Worm (Caenorhabditis elegans) whole organism, L4 larva: ENCODE measurements around the gene K10C2.6.
A peak's percentile ranks its signal among the peaks of the same experiment; 100 is the strongest.

Source experiments
- T20F7.1 ChIP-seq: fragments of 200-800 bp; sonication (Bioruptor generic); optimal IDR thresholded peaks from 2 replicates; lab custom pipeline; 2018; ENCODE audit warnings: mild to moderate bottlenecking, missing genetic modification characterization, missing compliant biosample characterization
- Y75B8A.6 ChIP-seq: fragments of 200-800 bp; sonication (Bioruptor generic); IDR thresholded peaks from 2 replicates; pipeline ENCODE4 v1.3.6; 2022; ENCODE audit warnings: missing genetic modification reagents, missing genetic modification characterization, missing compliant biosample characterization
- aha-1 ChIP-seq: fragments of 150-350 bp; peaks from one replicate; lab custom pipeline; 2014; ENCODE audit warnings: missing biosample characterization, missing genetic modification characterization
- ceh-20 ChIP-seq: fragments of 200-800 bp; sonication (Bioruptor generic); IDR thresholded peaks from 2 replicates; pipeline ENCODE4 v1.3.6; 2022; ENCODE audit warnings: missing genetic modification reagents, missing genetic modification characterization, missing compliant biosample characterization
- ceh-32 ChIP-seq: sonication (generic microtip); optimal IDR thresholded peaks from 2 replicates; lab custom pipeline; 2016; ENCODE audit warnings: mild to moderate bottlenecking, missing genetic modification characterization, missing compliant biosample characterization; ENCODE audit not compliant: poor library complexity
- ceh-82 ChIP-seq: sonication (generic microtip); optimal IDR thresholded peaks from 2 replicates; lab custom pipeline; 2017; ENCODE audit warnings: missing biosample characterization, missing genetic modification characterization
- ces-1 ChIP-seq: fragments of 150-350 bp; sonication (generic microtip); optimal IDR thresholded peaks from 4 replicates; lab custom pipeline; 2014; ENCODE audit warnings: missing biosample characterization, missing genetic modification reagents, missing genetic modification characterization
- cey-2 ChIP-seq: sonication (generic microtip); optimal IDR thresholded peaks from 3 replicates; lab custom pipeline; 2017; ENCODE audit warnings: missing genetic modification characterization, mild to moderate bottlenecking, missing compliant biosample characterization, antibody characterized with exemption, borderline replicate concordance; ENCODE audit not compliant: insufficient read depth
- ctbp-1 ChIP-seq: fragments of 200-800 bp; sonication (Bioruptor generic); IDR thresholded peaks from 2 replicates; pipeline ENCODE4 v1.3.6; 2022; ENCODE audit warnings: missing genetic modification reagents, missing genetic modification characterization, missing compliant biosample characterization
- daf-16 ChIP-seq, 3 experiments: sonication (generic microtip); optimal IDR thresholded peaks; 2 replicates each; lab custom pipeline; 2016 to 2017; ENCODE audit warnings: missing genetic modification characterization in 3 of 3, missing genetic modification reagents in 3 of 3, mild to moderate bottlenecking in 2 of 3, missing compliant biosample characterization in 2 of 3, missing biosample characterization in 1 of 3, moderate library complexity in 1 of 3
- daf-19 ChIP-seq: fragments of 200-800 bp; sonication (Bioruptor generic); conservative IDR thresholded peaks from 2 replicates; pipeline ENCODE4 v1.3.6; 2022; ENCODE audit warnings: missing genetic modification characterization, missing compliant biosample characterization
- daf-8 ChIP-seq: fragments of 200-800 bp; sonication (Bioruptor generic); IDR thresholded peaks from 2 replicates; pipeline ENCODE4 v1.3.6; 2022; ENCODE audit warnings: missing genetic modification characterization, missing compliant biosample characterization
- dmd-6 ChIP-seq: fragments of 200-800 bp; sonication (Bioruptor generic); IDR thresholded peaks from 2 replicates; pipeline ENCODE4 v1.3.6; 2022; ENCODE audit warnings: missing genetic modification reagents, missing genetic modification characterization, missing compliant biosample characterization
- dmd-8 ChIP-seq: fragments of 200-800 bp; sonication (Bioruptor generic); IDR thresholded peaks from 2 replicates; pipeline ENCODE4 v1.3.6; 2022; ENCODE audit warnings: missing genetic modification characterization, missing compliant biosample characterization
- dmd-9 ChIP-seq: fragments of 200-800 bp; sonication (Bioruptor generic); IDR thresholded peaks from 2 replicates; pipeline ENCODE4 v1.3.6; 2022; ENCODE audit warnings: missing genetic modification reagents, missing genetic modification characterization, missing compliant biosample characterization
- dve-1 ChIP-seq: sonication (generic microtip); optimal IDR thresholded peaks from 2 replicates; lab custom pipeline; 2017; ENCODE audit warnings: antibody characterized with exemption, mild to moderate bottlenecking, missing genetic modification characterization, missing compliant biosample characterization; ENCODE audit not compliant: insufficient read depth
- fkh-10 ChIP-seq: fragments of 150-350 bp; optimal IDR thresholded peaks from 2 replicates; lab custom pipeline; 2014; ENCODE audit warnings: missing biosample characterization, missing genetic modification reagents, missing genetic modification characterization
- gei-8 ChIP-seq: fragments of 200-800 bp; sonication (Bioruptor generic); optimal IDR thresholded peaks from 2 replicates; lab custom pipeline; 2018; ENCODE audit warnings: mild to moderate bottlenecking, missing genetic modification characterization, missing compliant biosample characterization
- hif-1 ChIP-seq, 2 experiments: sonication (generic microtip); optimal IDR thresholded peaks; 2 replicates each; lab custom pipeline; 2016 to 2017; ENCODE audit warnings: missing compliant biosample characterization in 2 of 2, missing genetic modification characterization in 2 of 2, missing genetic modification reagents in 2 of 2, missing genotype in 2 of 2, mild to moderate bottlenecking in 1 of 2
- hlh-11 ChIP-seq: fragments of 200-800 bp; sonication (Bioruptor generic); optimal IDR thresholded peaks from 2 replicates; lab custom pipeline; 2018; ENCODE audit warnings: mild to moderate bottlenecking, missing genetic modification characterization, missing compliant biosample characterization
- lin-1 ChIP-seq: fragments of 200-800 bp; sonication (Bioruptor generic); IDR thresholded peaks from 2 replicates; pipeline ENCODE4 v1.3.6; 2022; ENCODE audit warnings: missing genetic modification reagents, missing genetic modification characterization, missing compliant biosample characterization
- lin-13 ChIP-seq: fragments of 150-350 bp; optimal IDR thresholded peaks from 2 replicates; lab custom pipeline; 2014; ENCODE audit warnings: missing biosample characterization, missing genetic modification reagents, missing genetic modification characterization
- lin-39 ChIP-seq: fragments of 150-350 bp; optimal IDR thresholded peaks from 2 replicates; lab custom pipeline; 2014; ENCODE audit warnings: missing biosample characterization, missing genetic modification reagents, missing genetic modification characterization
- madf-9 ChIP-seq: fragments of 200-800 bp; sonication (Bioruptor generic); conservative IDR thresholded peaks from 2 replicates; pipeline ENCODE4 v1.3.6; 2022; ENCODE audit warnings: missing genetic modification reagents, missing genetic modification characterization, missing compliant biosample characterization
- mdl-1 ChIP-seq, 2 experiments: fragments of 150-350 bp in 1 of 2; sonication (generic microtip) in 1 of 2; optimal IDR thresholded peaks; 2 replicates each; lab custom pipeline; 2014 to 2017; ENCODE audit warnings: missing biosample characterization in 2 of 2, missing genetic modification characterization in 2 of 2
- mxl-3 ChIP-seq: fragments of 200-800 bp; sonication (Bioruptor generic); optimal IDR thresholded peaks from 2 replicates; lab custom pipeline; 2018; ENCODE audit warnings: mild to moderate bottlenecking, missing genetic modification characterization, missing compliant biosample characterization
- nhr-11 ChIP-seq: fragments of 150-350 bp; optimal IDR thresholded peaks from 2 replicates; lab custom pipeline; 2014; ENCODE audit warnings: missing biosample characterization, missing genetic modification characterization
- nhr-28 ChIP-seq: fragments of 150-350 bp; optimal IDR thresholded peaks from 2 replicates; lab custom pipeline; 2014; ENCODE audit warnings: missing biosample characterization, missing genetic modification characterization
- nhr-42 ChIP-seq: fragments of 200-800 bp; sonication (Bioruptor generic); IDR thresholded peaks from 2 replicates; pipeline ENCODE4 v1.3.6; 2022; ENCODE audit warnings: missing genetic modification characterization, missing compliant biosample characterization
- nhr-48 ChIP-seq: sonication (generic microtip); optimal IDR thresholded peaks from 2 replicates; lab custom pipeline; 2016; ENCODE audit warnings: mild to moderate bottlenecking, missing genetic modification characterization, missing compliant biosample characterization
- nhr-6 ChIP-seq: fragments of 150-350 bp; optimal IDR thresholded peaks from 2 replicates; lab custom pipeline; 2014; ENCODE audit warnings: missing biosample characterization, missing genetic modification characterization
- pha-4 ChIP-seq, 2 experiments: fragments of 150-350 bp in 1 of 2; fragments of 200-800 bp in 1 of 2; sonication (Bioruptor generic) in 1 of 2; IDR thresholded peaks in 1 of 2; optimal IDR thresholded peaks in 1 of 2; 2 replicates each; pipeline versions ENCODE4 v1.3.6 to Lab custom; 2014 to 2022; ENCODE audit warnings: missing genetic modification characterization in 2 of 2, missing genetic modification reagents in 2 of 2, missing biosample characterization in 1 of 2, missing compliant biosample characterization in 1 of 2
- set-16 ChIP-seq: fragments of 200-800 bp; sonication (Bioruptor generic); IDR thresholded peaks from 2 replicates; pipeline ENCODE4 v1.3.6; 2022; ENCODE audit warnings: missing genetic modification reagents, missing genetic modification characterization, missing compliant biosample characterization
- skn-1 ChIP-seq: fragments of 150-350 bp; optimal IDR thresholded peaks from 2 replicates; lab custom pipeline; 2014; ENCODE audit warnings: missing biosample characterization, missing genetic modification characterization
- snpc-4 ChIP-seq: fragments of 150-350 bp; optimal IDR thresholded peaks from 2 replicates; lab custom pipeline; 2014; ENCODE audit warnings: missing biosample characterization, missing genetic modification characterization
- spr-1 ChIP-seq: sonication (generic microtip); optimal IDR thresholded peaks from 2 replicates; lab custom pipeline; 2016; ENCODE audit warnings: mild to moderate bottlenecking, missing genetic modification characterization, missing compliant biosample characterization
- unc-130 ChIP-seq: sonication (generic microtip); optimal IDR thresholded peaks from 2 replicates; lab custom pipeline; 2016; ENCODE audit warnings: missing genetic modification reagents, missing genetic modification characterization, missing compliant biosample characterization
- unc-62 ChIP-seq, 3 experiments: fragments of 150-350 bp in 1 of 3; sonication (generic microtip); optimal IDR thresholded peaks in 2 of 3; peaks in 1 of 3; 1 replicate in 1 of 3; 2 replicates in 2 of 3; lab custom pipeline; 2014 to 2017; ENCODE audit warnings: missing biosample characterization in 3 of 3, missing genetic modification characterization in 3 of 3, missing genetic modification reagents in 3 of 3, missing genotype in 1 of 3
- zfp-3 ChIP-seq: fragments of 200-800 bp; sonication (Bioruptor generic); conservative IDR thresholded peaks from 2 replicates; pipeline ENCODE4 v1.3.6; 2022; ENCODE audit warnings: missing genetic modification reagents, missing genetic modification characterization, missing compliant biosample characterization

Gene K10C2.6

ce11 chrX:6410177-6410765 lies 41.0 kb upstream of the K10C2.6 start, which contains the start of gene mup-2:
TSS of gene mup-2 (minus strand) at chrX:6410227.
- TF ChIP-seq hlh-11 (tag; lab: Kevin White, UChicago) (peak; percentile 74), mdl-1 (tag; optimal IDR thresholded peaks at IDR 0.05; lab: Kevin White, UChicago) (peak in 1 of 2 experiments; percentile 19), nhr-11 (tag; lab: Kevin White, UChicago) (peak; percentile 60), ctbp-1 (GFP tag; lab: Robert Waterston, UW) (peak; percentile 61; the same call in 1 of the 2 replicates), skn-1 (no peak), fkh-10 (no peak), gei-8 (no peak), snpc-4 (no peak), zfp-3 (GFP tag; lab: Robert Waterston, UW) (no peak), lin-13 (GFP tag; lab: Kevin White, UChicago) (no peak), T20F7.1 (GFP tag; lab: Kevin White, UChicago) (no peak), dmd-6 (GFP tag; lab: Robert Waterston, UW) (peak; percentile 12; the same call in 1 of the 2 replicates), daf-8 (GFP tag; lab: Robert Waterston, UW) (no peak), ceh-82 (tag; lab: Kevin White, UChicago) (no peak), madf-9 (no peak), mxl-3 (GFP tag; lab: Kevin White, UChicago) (peak; percentile 12), daf-16 (GFP tag; optimal IDR thresholded peaks at IDR 0.05; lab: Kevin White, UChicago) (peak in 1 of 2 experiments; percentile 93), daf-16 (tag; optimal IDR thresholded peaks at IDR 0.05; lab: Kevin White, UChicago) (no peak), Y75B8A.6 (GFP tag; lab: Robert Waterston, UW) (no peak), dmd-9 (GFP tag; lab: Robert Waterston, UW) (no peak)
- TF ChIP-seq, all 104 proteins: peak for 7

DNA sequence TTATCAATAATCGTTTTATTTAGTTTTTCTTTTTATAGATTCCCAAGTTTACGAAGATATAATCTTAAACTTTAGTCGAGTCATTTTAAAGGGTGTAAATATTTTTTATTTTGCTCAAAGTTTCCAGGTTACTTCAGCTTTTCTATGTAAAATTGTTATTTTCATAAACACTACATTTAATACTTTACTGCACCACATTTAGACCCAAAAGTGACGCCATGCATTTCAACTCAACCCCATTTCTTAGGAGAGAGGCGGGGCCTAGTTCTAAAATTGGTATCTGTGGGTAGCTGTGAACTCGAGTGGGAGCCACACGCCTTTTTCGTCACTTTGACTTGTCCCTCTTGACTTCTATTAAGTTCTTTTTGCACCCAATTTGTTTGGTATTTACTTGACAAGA lies 38.7 kb upstream of the K10C2.6 start, which contains the start of gene T22E5.1:
T22E5.1 (plus strand) TSS at position 301 of the 400 bp plus-strand sequence.
- TF ChIP-seq spr-1 (no peak), nhr-42 (GFP tag; lab: Robert Waterston, UW) (no peak), ces-1 (no peak), unc-130 (no peak), nhr-48 (tag; lab: Kevin White, UChicago) (no peak), pha-4 (GFP tag; IDR thresholded peaks at IDR 0.05; lab: Robert Waterston, UW) (no peak), pha-4 (tag; optimal IDR thresholded peaks at IDR 0.05; lab: Kevin White, UChicago) (no peak), daf-19 (GFP tag; lab: Robert Waterston, UW) (no peak), nhr-6 (tag; lab: Kevin White, UChicago) (no peak), lin-39 (tag; lab: Kevin White, UChicago) (no peak), hif-1 (tag; optimal IDR thresholded peaks at IDR 0.05; lab: Kevin White, UChicago) (no peak), cey-2 (tag; lab: Kevin White, UChicago) (no peak), set-16 (no peak), lin-1 (GFP tag; lab: Robert Waterston, UW) (no peak), ceh-32 (no peak), aha-1 (tag; lab: Kevin White, UChicago) (no peak), nhr-28 (no peak), dve-1 (no peak)

DNA sequence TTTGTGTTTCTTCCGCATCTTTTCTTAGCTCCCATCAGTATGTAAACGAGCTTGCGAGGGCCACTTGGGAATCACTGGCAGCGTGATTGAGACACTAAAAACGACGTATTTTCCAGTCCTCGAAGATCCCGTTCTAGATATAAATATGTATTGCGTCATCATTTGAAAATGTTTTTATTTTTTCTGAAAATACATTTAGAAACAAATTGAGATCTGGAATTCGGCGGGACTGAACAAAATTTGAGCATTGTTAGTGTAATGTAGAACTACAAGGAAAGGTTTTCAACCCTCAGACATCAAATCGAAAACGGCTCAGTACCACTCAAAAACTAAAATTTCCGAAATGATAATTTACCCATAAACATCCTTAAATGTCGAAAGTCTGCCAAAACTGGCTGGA lies 37.7 kb upstream of the K10C2.6 start:
- TF ChIP-seq ceh-20 (peak; percentile 66; the same call in 1 of the 2 replicates), unc-62 (GFP tag; optimal IDR thresholded peaks at IDR 0.05 in 1 of 2; lab: Kevin White, UChicago) (peak in 1 of 2 experiments; percentile 56), unc-62 (tag; optimal IDR thresholded peaks at IDR 0.05; lab: Kevin White, UChicago) (no peak), dmd-8 (GFP tag; lab: Robert Waterston, UW) (no peak)
